2 fruit fly cellular contexts compared by ENCODE assay signal in genomic region chr2L:5297289-5297960, dm6.
TF ChIP-seq lines count a peak whose summit lies in the region.

No protein-coding gene starts in this region.

TF ChIP-seq in whole organism, embryonic, 481 proteins besides CTCF, POLR2A, EP300 and RAD21 (continued from another document and continues in another):
- TF ChIP-seq amos (GFP tag; IDR thresholded peaks at IDR 0.05; lab: Robert Waterston, UW; ENCODE audit: partially characterized antibody) (no peak), peb (GFP tag; IDR thresholded peaks at IDR 0.05; lab: Robert Waterston, UW) (0 out of 2 replicates have a peak, but pooled peaks have one; percentile 31), Ssrp (tag; optimal IDR thresholded peaks at IDR 0.05; lab: Kevin White, UChicago) (peak; percentile 54), wor (GFP tag; IDR thresholded peaks at IDR 0.05; lab: Robert Waterston, UW) (0 out of 2 replicates have a peak, but pooled peaks have one; percentile 29), caup (GFP tag; optimal IDR thresholded peaks at IDR 0.05; lab: Kevin White, UChicago; ENCODE audit: severe bottlenecking) (no peak), bsh (GFP tag; optimal IDR thresholded peaks at IDR 0.05; lab: Kevin White, UChicago) (peak in 1 of 2 experiments; percentile 88), gro (GFP tag; optimal IDR thresholded peaks at IDR 0.05; lab: Kevin White, UChicago) (no peak), Rx (GFP tag; IDR thresholded peaks at IDR 0.05; lab: Robert Waterston, UW) (peak; percentile 28; the same call in 1 of the 2 replicates), ERR (GFP tag; optimal IDR thresholded peaks at IDR 0.05; lab: Kevin White, UChicago) (no peak), fd96Cb (tag; optimal IDR thresholded peaks at IDR 0.05; lab: Kevin White, UChicago) (peak; percentile 63), PHDP (tag; optimal IDR thresholded peaks at IDR 0.05; lab: Kevin White, UChicago) (peak; percentile 59), CG4820 (GFP tag; optimal IDR thresholded peaks at IDR 0.05; lab: Kevin White, UChicago) (peak; percentile 29), pfk (GFP tag; optimal IDR thresholded peaks at IDR 0.05; lab: Kevin White, UChicago) (no peak), zfh2 (GFP tag; optimal IDR thresholded peaks at IDR 0.05; lab: Kevin White, UChicago) (no peak), ewg (GFP tag; optimal IDR thresholded peaks at IDR 0.05; lab: Kevin White, UChicago) (peak; percentile 54), CG3163 (GFP tag; optimal IDR thresholded peaks at IDR 0.05; lab: Kevin White, UChicago) (no peak), CG14014 (GFP tag; IDR thresholded peaks at IDR 0.05; lab: Robert Waterston, UW) (no peak), esg (GFP tag; conservative IDR thresholded peaks at IDR 0.05; lab: Robert Waterston, UW) (no peak), luna (GFP tag; optimal IDR thresholded peaks at IDR 0.05; lab: Kevin White, UChicago) (no peak), CG2202 (tag; optimal IDR thresholded peaks at IDR 0.05; lab: Kevin White, UChicago) (peak; percentile 58), ci (GFP tag; IDR thresholded peaks at IDR 0.05; lab: Robert Waterston, UW) (peak; percentile 80), CG10321 (GFP tag; IDR thresholded peaks at IDR 0.05; lab: Robert Waterston, UW) (no peak), D (optimal IDR thresholded peaks at IDR 0.05; lab: Kevin White, UChicago) (no peak), D (GFP tag; optimal IDR thresholded peaks at IDR 0.05; lab: Kevin White, UChicago) (peak; percentile 54), gsb-n (tag; optimal IDR thresholded peaks at IDR 0.05; lab: Kevin White, UChicago) (peak; percentile 49), CG15073 (GFP tag; optimal IDR thresholded peaks at IDR 0.05; lab: Kevin White, UChicago) (no peak), CG6813 (GFP tag; optimal IDR thresholded peaks at IDR 0.05; lab: Kevin White, UChicago) (no peak), CG1602 (GFP tag; optimal IDR thresholded peaks at IDR 0.05; lab: Kevin White, UChicago) (peak; percentile 19), lab (GFP tag; optimal IDR thresholded peaks at IDR 0.05; lab: Kevin White, UChicago) (peak; percentile 38), GATAe (GFP tag; conservative IDR thresholded peaks at IDR 0.05; lab: Robert Waterston, UW) (no peak), CG18764 (GFP tag; optimal IDR thresholded peaks at IDR 0.05; lab: Kevin White, UChicago) (no peak), CG1603 (tag; optimal IDR thresholded peaks at IDR 0.05; lab: Kevin White, UChicago) (peak; percentile 83), CG16863 (GFP tag; optimal IDR thresholded peaks at IDR 0.05; lab: Kevin White, UChicago) (peak; percentile 23), CHES-1-like (GFP tag; optimal IDR thresholded peaks at IDR 0.05; lab: Kevin White, UChicago) (no peak), Oaz (GFP tag; IDR thresholded peaks at IDR 0.05; lab: Robert Waterston, UW) (no peak), CG2120 (GFP tag; optimal IDR thresholded peaks at IDR 0.05; lab: Kevin White, UChicago) (no peak), Hr39 (optimal IDR thresholded peaks at IDR 0.05; lab: Kevin White, UChicago) (no peak), ham (GFP tag; IDR thresholded peaks at IDR 0.05; lab: Robert Waterston, UW) (no peak), btn (GFP tag; optimal IDR thresholded peaks at IDR 0.05; lab: Kevin White, UChicago) (no peak), sqz (GFP tag; optimal IDR thresholded peaks at IDR 0.05; lab: Kevin White, UChicago) (no peak), CG12744 (GFP tag; optimal IDR thresholded peaks at IDR 0.05; lab: Kevin White, UChicago) (no peak), Oli (tag; optimal IDR thresholded peaks at IDR 0.05; lab: Kevin White, UChicago) (peak; percentile 69), Atf-2 (GFP tag; optimal IDR thresholded peaks at IDR 0.05; lab: Kevin White, UChicago) (peak; percentile 15), seq (GFP tag; IDR thresholded peaks at IDR 0.05; lab: Robert Waterston, UW) (no peak), HLH3B (GFP tag; IDR thresholded peaks at IDR 0.05; lab: Robert Waterston, UW) (peak; percentile 38; the same call in 1 of the 2 replicates), twi (tag; optimal IDR thresholded peaks at IDR 0.05; lab: Kevin White, UChicago) (peak; percentile 15), NC2α (GFP tag; optimal IDR thresholded peaks at IDR 0.05; lab: Kevin White, UChicago) (no peak), Poxn (GFP tag; IDR thresholded peaks at IDR 0.05; lab: Robert Waterston, UW) (no peak), Nf-YC (tag; optimal IDR thresholded peaks at IDR 0.05; lab: Kevin White, UChicago) (no peak), CG7357 (GFP tag; IDR thresholded peaks at IDR 0.05; lab: Robert Waterston, UW) (peak; percentile 60), br (optimal IDR thresholded peaks at IDR 0.05; lab: Kevin White, UChicago) (no peak), CG1233 (GFP tag; optimal IDR thresholded peaks at IDR 0.05; lab: Kevin White, UChicago) (no peak), dmrt11E (tag; optimal IDR thresholded peaks at IDR 0.05; lab: Kevin White, UChicago) (peak; percentile 62), jing (GFP tag; optimal IDR thresholded peaks at IDR 0.05; lab: Kevin White, UChicago) (peak; percentile 34), CG17359 (tag; optimal IDR thresholded peaks at IDR 0.05; lab: Kevin White, UChicago) (peak; percentile 33), CG13624 (GFP tag; optimal IDR thresholded peaks at IDR 0.05; lab: Kevin White, UChicago) (no peak), Hsf (GFP tag; optimal IDR thresholded peaks at IDR 0.05; lab: Kevin White, UChicago) (no peak), CG6791 (GFP tag; IDR thresholded peaks at IDR 0.05; lab: Robert Waterston, UW; ENCODE audit: partially characterized antibody) (no peak), CG8290 (GFP tag; optimal IDR thresholded peaks at IDR 0.05; lab: Kevin White, UChicago) (no peak), CG8290 (tag; optimal IDR thresholded peaks at IDR 0.05; lab: Kevin White, UChicago) (no peak), Chrac-16 (GFP tag; optimal IDR thresholded peaks at IDR 0.05; lab: Kevin White, UChicago) (peak; percentile 29), CG9215 (GFP tag; IDR thresholded peaks at IDR 0.05; lab: Robert Waterston, UW) (no peak), Xrp1 (GFP tag; IDR thresholded peaks at IDR 0.05; lab: Robert Waterston, UW) (peak; percentile 29; the same call in 1 of the 2 replicates), ATbp (GFP tag; optimal IDR thresholded peaks at IDR 0.05; lab: Kevin White, UChicago) (peak; percentile 58), kah (GFP tag; optimal IDR thresholded peaks at IDR 0.05; lab: Kevin White, UChicago) (no peak), otp (GFP tag; IDR thresholded peaks at IDR 0.05; lab: Robert Waterston, UW) (0 out of 3 replicates have a peak, but pooled peaks have one; percentile 18), slp2 (GFP tag; optimal IDR thresholded peaks at IDR 0.05; lab: Kevin White, UChicago) (no peak)

TF ChIP-seq in whole organism, prepupa, 60 proteins besides CTCF, POLR2A, EP300 and RAD21 (continued from another document):
- TF ChIP-seq CG6276 (GFP tag; optimal IDR thresholded peaks at IDR 0.05; lab: Kevin White, UChicago) (peak; percentile 44), Eip93F (GFP tag; optimal IDR thresholded peaks at IDR 0.05; lab: Kevin White, UChicago) (peak; percentile 84), fd85E (GFP tag; optimal IDR thresholded peaks at IDR 0.05; lab: Kevin White, UChicago) (peak; percentile 25), Sox14 (GFP tag; optimal IDR thresholded peaks at IDR 0.05; lab: Kevin White, UChicago) (peak; percentile 85), CG3032 (tag; optimal IDR thresholded peaks at IDR 0.05; lab: Kevin White, UChicago) (no peak), achi (GFP tag; optimal IDR thresholded peaks at IDR 0.05; lab: Kevin White, UChicago) (peak; percentile 61), CG10669 (GFP tag; optimal IDR thresholded peaks at IDR 0.05; lab: Kevin White, UChicago) (no peak), dsx (GFP tag; optimal IDR thresholded peaks at IDR 0.05; lab: Kevin White, UChicago; ENCODE audit: poor library complexity, severe bottlenecking) (no peak), Ets21C (GFP tag; optimal IDR thresholded peaks at IDR 0.05; lab: Kevin White, UChicago) (peak; percentile 92), CG9139 (GFP tag; optimal IDR thresholded peaks at IDR 0.05; lab: Kevin White, UChicago) (no peak), CG11762 (GFP tag; optimal IDR thresholded peaks at IDR 0.05; lab: Kevin White, UChicago; ENCODE audit: insufficient read depth) (peak; percentile 53), cyc (GFP tag; optimal IDR thresholded peaks at IDR 0.05; lab: Kevin White, UChicago) (peak; percentile 94), ss (GFP tag; optimal IDR thresholded peaks at IDR 0.05; lab: Kevin White, UChicago) (no peak), fd59A (GFP tag; optimal IDR thresholded peaks at IDR 0.05; lab: Kevin White, UChicago) (no peak), Smox (GFP tag; optimal IDR thresholded peaks at IDR 0.05; lab: Kevin White, UChicago) (peak; percentile 92), CG8319 (GFP tag; optimal IDR thresholded peaks at IDR 0.05; lab: Kevin White, UChicago) (peak; percentile 54), Eip78C (GFP tag; lab: Kevin White, UChicago) (peak; percentile 88), CG31627 (GFP tag; optimal IDR thresholded peaks at IDR 0.05; lab: Kevin White, UChicago) (peak; percentile 94), CG34406 (GFP tag; optimal IDR thresholded peaks at IDR 0.05; lab: Kevin White, UChicago) (peak; percentile 81), CG1621 (tag; optimal IDR thresholded peaks at IDR 0.05; lab: Kevin White, UChicago) (no peak), Lpt (GFP tag; optimal IDR thresholded peaks at IDR 0.05; lab: Kevin White, UChicago) (no peak), CG15336 (GFP tag; IDR thresholded peaks at IDR 0.05; lab: Robert Waterston, UW) (peak; percentile 73), CG11902 (GFP tag; optimal IDR thresholded peaks at IDR 0.05; lab: Kevin White, UChicago) (peak; percentile 81), CG10631 (GFP tag; optimal IDR thresholded peaks at IDR 0.05; lab: Kevin White, UChicago) (no peak), CG6808 (GFP tag; optimal IDR thresholded peaks at IDR 0.05; lab: Kevin White, UChicago) (no peak), vri (GFP tag; optimal IDR thresholded peaks at IDR 0.05; lab: Kevin White, UChicago) (no peak), Hr38 (GFP tag; optimal IDR thresholded peaks at IDR 0.05; lab: Kevin White, UChicago) (no peak), spab (GFP tag; optimal IDR thresholded peaks at IDR 0.05; lab: Kevin White, UChicago) (no peak), CG7368 (GFP tag; optimal IDR thresholded peaks at IDR 0.05; lab: Kevin White, UChicago) (peak; percentile 48), Eip75B (GFP tag; optimal IDR thresholded peaks at IDR 0.05; lab: Kevin White, UChicago) (peak; percentile 85), acj6 (GFP tag; optimal IDR thresholded peaks at IDR 0.05; lab: Kevin White, UChicago) (peak; percentile 80), CG3919 (GFP tag; optimal IDR thresholded peaks at IDR 0.05; lab: Kevin White, UChicago) (peak; percentile 76), salr (GFP tag; optimal IDR thresholded peaks at IDR 0.05; lab: Kevin White, UChicago) (no peak), CG6854 (GFP tag; optimal IDR thresholded peaks at IDR 0.05; lab: Kevin White, UChicago) (peak; percentile 91), pdm3 (GFP tag; optimal IDR thresholded peaks at IDR 0.05; lab: Kevin White, UChicago) (peak; percentile 85), Hr4 (GFP tag; optimal IDR thresholded peaks at IDR 0.05; lab: Kevin White, UChicago) (peak; percentile 21), CG6163 (GFP tag; IDR thresholded peaks at IDR 0.05; lab: Robert Waterston, UW) (peak; percentile 72)
